Worm (Caenorhabditis elegans) whole organism, midembryonic: Measurements from ENCODE around the gene tbp-1.

Source experiments
- T22C8.4 ChIP-seq: fragments of 200-800 bp; sonication (Bioruptor generic); IDR thresholded peaks from 2 replicates; pipeline ENCODE4 v1.3.6; 2022; ENCODE audit warnings: missing genetic modification characterization, missing compliant biosample characterization
- cog-1 ChIP-seq: sonication (generic microtip); optimal IDR thresholded peaks from 2 replicates; lab custom pipeline; 2016; ENCODE audit warnings: missing genetic modification characterization, missing compliant biosample characterization
- flt-1 ChIP-seq: fragments of 200-800 bp; sonication (Bioruptor generic); IDR thresholded peaks from 2 replicates; pipeline ENCODE4 v1.3.6; 2022; ENCODE audit warnings: missing genetic modification characterization, missing compliant biosample characterization
- klf-2 ChIP-seq: fragments of 200-800 bp; sonication (Bioruptor generic); conservative IDR thresholded peaks from 2 replicates; pipeline ENCODE4 v1.3.6; 2022; ENCODE audit warnings: missing genetic modification reagents, missing genetic modification characterization, missing compliant biosample characterization
- med-1 ChIP-seq: sonication (generic microtip); optimal IDR thresholded peaks from 2 replicates; lab custom pipeline; 2017; ENCODE audit warnings: missing genetic modification characterization, mild to moderate bottlenecking, missing compliant biosample characterization, antibody characterized with exemption, missing genetic modification reagents; ENCODE audit not compliant: insufficient read depth
- ref-1 ChIP-seq: fragments of 200-800 bp; sonication (Bioruptor generic); conservative IDR thresholded peaks from 2 replicates; pipeline ENCODE4 v1.3.6; 2022; ENCODE audit warnings: missing genetic modification reagents, missing genetic modification characterization, missing compliant biosample characterization
- tab-1 ChIP-seq: fragments of 200-800 bp; sonication (Bioruptor generic); IDR thresholded peaks from 2 replicates; pipeline ENCODE4 v1.3.6; 2022; ENCODE audit warnings: missing genetic modification characterization, missing compliant biosample characterization
- ztf-23 ChIP-seq: fragments of 200-800 bp; sonication (Bioruptor generic); IDR thresholded peaks from 2 replicates; pipeline ENCODE4 v1.3.6; 2022; ENCODE audit warnings: missing genetic modification reagents, missing genetic modification characterization, missing compliant biosample characterization
- ztf-29 ChIP-seq: fragments of 200-800 bp; sonication (Bioruptor generic); IDR thresholded peaks from 2 replicates; pipeline ENCODE4 v1.3.6; 2022; ENCODE audit warnings: missing genetic modification reagents, missing genetic modification characterization, missing compliant biosample characterization

tbp-1 gene

DNA sequence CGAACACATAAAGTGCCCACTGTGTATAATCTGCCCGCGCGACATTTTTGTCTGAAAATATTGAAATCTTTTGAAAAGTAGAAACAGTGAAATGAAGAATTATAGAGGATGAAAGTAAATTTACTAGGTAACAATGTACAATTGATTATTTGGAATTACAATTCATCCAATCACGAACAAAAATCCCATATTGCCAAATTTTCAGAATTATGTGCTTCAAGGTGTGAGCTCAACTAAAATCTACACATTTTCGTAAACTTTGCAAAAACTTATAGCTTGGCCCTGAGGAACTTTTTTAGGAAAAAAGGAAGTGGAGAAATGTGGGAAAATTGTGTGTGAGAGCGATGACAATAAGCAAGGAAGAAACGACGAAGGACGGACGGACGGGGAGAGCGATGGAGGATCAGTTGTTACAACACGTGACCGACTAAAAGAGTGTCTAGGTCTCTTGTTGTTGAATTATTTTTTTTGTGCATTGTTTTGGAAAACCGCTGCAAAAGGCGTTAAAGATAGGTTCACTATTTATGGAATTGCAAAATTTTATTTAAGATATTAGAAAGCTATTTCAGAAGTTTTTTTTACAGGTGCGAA lies 9.1 kb upstream of the tbp-1 start, which contains the start of gene mml-1:
mml-1 (minus strand) TSS at position 51 of the 591 bp plus-strand sequence.
- TF ChIP-seq tab-1, result no peak
- no peak for TF ChIP-seq ref-1
- TF ChIP-seq ztf-29 (GFP tag; lab: Robert Waterston, UW), result no peak
- TF ChIP-seq cog-1 (tag; lab: Kevin White, UChicago), result no peak
- TF ChIP-seq ztf-23 (GFP tag; lab: Robert Waterston, UW), result no peak
- TF ChIP-seq klf-2, result no peak
- TF ChIP-seq flt-1 (GFP tag; lab: Robert Waterston, UW), result no peak
- no peak for TF ChIP-seq T22C8.4 (GFP tag; lab: Robert Waterston, UW)
- no peak for TF ChIP-seq med-1 (GFP tag; lab: Kevin White, UChicago)

DNA sequence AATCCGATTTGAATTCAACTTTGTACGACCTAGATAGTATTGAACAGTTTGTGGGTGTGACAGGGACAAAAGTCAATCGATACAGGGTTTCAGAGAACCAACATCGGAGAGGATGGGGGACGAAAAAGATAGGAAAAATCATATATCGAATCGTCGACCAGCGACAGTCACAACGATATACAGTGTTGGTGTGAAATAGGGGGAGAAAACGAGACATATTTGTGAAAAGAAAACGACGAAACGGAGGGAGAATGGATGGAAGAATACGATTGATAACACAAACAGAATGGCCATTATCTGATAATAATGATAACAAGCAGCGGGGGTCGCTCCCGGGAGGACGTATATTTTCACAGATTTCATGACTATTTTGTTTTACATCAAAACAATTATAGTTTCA lies 8.4 kb upstream of the tbp-1 start:
- no peak for TF ChIP-seq cog-1 (tag; lab: Kevin White, UChicago)
- TF ChIP-seq T22C8.4 (GFP tag; lab: Robert Waterston, UW), result no peak
- no peak for TF ChIP-seq flt-1 (GFP tag; lab: Robert Waterston, UW)
- TF ChIP-seq klf-2, result no peak
- no peak for TF ChIP-seq tab-1
- TF ChIP-seq med-1 (GFP tag; lab: Kevin White, UChicago), result no peak
- no peak for TF ChIP-seq ztf-29 (GFP tag; lab: Robert Waterston, UW)
- TF ChIP-seq ref-1, result no peak
- no peak for TF ChIP-seq ztf-23 (GFP tag; lab: Robert Waterston, UW)

DNA sequence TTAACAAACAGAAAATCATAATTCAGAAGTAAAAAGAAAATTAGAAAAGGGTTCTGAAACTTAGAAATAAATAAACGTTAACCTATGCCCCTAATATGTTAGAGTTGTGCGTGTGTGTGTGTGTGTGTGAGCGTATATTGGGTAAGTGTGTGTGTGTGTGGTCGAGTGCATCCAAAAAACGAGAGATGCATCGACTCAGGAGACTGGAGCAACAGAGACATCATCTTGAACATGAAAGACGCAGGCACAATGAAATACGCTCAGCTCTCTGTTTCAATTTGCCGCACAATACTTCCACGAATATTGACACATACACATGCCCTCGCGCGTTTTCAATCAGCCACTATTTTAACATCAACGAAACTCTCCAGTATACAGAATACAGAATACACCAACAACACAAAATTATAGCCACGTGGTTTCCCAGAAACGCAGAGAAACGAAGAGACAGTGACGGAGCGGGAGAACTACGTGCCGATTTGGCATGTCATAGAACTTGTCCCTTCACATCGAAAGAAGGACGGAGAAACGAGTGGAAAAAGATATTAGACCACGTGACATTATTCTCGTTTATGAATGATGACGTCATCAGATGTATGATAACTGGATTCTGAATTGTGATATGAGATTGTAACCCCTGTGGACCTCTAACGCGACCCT lies 7.6 kb upstream of the tbp-1 start:
- TF ChIP-seq ztf-23 (GFP tag; lab: Robert Waterston, UW) (no peak), ztf-29 (GFP tag; lab: Robert Waterston, UW) (no peak), T22C8.4 (GFP tag; lab: Robert Waterston, UW) (no peak), cog-1 (tag; lab: Kevin White, UChicago) (no peak), flt-1 (GFP tag; lab: Robert Waterston, UW) (0 out of 2 replicates have a peak, but pooled peaks have one; percentile 25), tab-1 (no peak), ref-1 (no peak)

DNA sequence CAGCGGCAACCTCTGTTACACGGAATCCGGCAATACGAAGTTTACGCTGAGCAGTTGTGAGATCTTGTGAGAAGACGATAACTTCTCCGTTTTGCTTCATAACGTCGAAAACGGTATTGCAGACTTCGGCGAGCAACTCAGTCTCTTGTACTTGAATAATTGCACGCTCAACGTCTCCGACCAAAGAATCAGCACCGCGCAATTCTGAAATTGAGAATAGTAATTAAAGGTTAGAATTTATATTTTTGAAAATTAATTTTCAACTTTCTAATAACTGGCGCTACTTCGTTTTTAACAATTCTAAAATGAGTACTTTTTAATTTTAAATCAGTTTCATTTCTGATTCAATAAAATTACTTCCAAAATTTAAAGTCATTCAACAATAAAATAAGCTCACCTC lies 5.3 kb upstream of the tbp-1 start:
- TF ChIP-seq tab-1 (no peak), flt-1 (GFP tag; lab: Robert Waterston, UW) (no peak)

DNA sequence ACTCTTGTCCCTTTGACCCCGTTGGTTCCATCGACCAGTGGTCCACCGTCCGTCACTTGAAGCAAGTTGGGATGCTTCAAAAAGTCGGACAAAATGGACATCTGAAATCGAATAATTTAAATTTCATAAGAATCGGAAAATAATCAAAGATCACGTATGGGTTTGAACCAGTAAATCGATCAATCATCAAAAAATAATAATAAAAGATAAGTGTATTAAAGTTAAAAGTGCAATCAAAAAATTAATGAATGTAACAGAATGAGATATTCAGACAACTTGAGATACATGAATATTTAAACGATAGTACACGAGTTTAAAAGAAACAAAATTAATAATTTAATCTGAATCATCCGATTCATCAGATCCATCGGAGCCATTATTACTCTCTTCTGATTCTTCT lies 4.9 kb upstream of the tbp-1 start, which contains the start of gene T20B12.7:
T20B12.7 (minus strand) TSS at position 101 of the 400 bp plus-strand sequence.
- TF ChIP-seq flt-1 (GFP tag; lab: Robert Waterston, UW) (no peak), ztf-23 (GFP tag; lab: Robert Waterston, UW) (no peak), ztf-29 (GFP tag; lab: Robert Waterston, UW) (no peak), klf-2 (no peak), tab-1 (no peak), ref-1 (no peak), cog-1 (tag; lab: Kevin White, UChicago) (no peak), T22C8.4 (GFP tag; lab: Robert Waterston, UW) (no peak)

DNA sequence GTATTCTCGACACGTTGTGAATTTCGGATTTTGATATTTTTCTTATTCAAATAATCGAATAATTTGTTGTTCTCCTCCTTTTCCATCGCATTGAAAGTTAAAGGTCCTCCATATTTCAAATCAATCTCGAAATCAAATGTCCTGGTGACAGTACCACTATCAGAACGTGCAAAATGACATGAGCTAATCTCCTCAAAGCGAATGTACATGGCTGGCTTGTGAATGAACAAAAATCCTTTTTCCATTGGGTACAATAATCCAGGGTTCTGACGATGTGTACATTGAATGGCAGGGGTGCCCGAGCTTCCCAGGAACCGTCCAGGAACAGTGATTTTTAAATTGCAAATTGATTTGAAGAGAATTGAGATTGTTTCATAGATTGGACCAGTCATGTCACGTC lies 3.7 kb upstream of the tbp-1 start:
- TF ChIP-seq flt-1 (GFP tag; lab: Robert Waterston, UW) (no peak), med-1 (GFP tag; lab: Kevin White, UChicago) (no peak), tab-1 (no peak), cog-1 (tag; lab: Kevin White, UChicago) (no peak), T22C8.4 (GFP tag; lab: Robert Waterston, UW) (no peak), ztf-23 (GFP tag; lab: Robert Waterston, UW) (no peak), klf-2 (no peak), ref-1 (no peak), ztf-29 (GFP tag; lab: Robert Waterston, UW) (no peak)

DNA sequence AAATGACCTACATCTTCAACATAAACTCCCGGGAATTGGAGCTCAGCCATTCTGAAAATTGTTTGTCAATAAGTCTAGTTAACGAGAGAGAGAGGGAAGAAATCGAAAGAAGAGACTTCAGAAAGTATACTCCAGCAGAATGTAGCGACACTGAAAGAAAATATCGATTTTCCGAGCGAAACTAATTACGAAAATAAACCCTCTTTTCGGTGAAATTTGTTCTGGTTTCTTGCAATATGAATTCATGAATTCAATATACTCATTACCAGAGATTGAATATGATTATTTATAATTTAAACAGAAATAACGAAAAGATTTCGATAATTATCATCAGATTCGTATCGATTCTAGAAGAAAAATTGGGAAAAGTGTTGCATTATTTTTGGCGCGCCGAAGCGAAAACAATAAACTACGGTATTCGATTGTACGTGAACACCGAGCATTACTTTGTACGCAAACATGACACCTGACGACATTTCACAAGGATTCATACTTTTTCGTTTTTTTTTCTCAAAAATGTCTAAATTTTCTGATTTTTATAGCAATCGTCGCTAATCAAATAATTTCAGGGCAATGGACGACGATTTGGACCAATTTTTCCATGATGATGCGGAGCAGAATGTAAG lies 2.2 kb upstream of the tbp-1 start, which contains the start of the genes hmg-4 and T20B12.3:
hmg-4 (minus strand) TSS at position 51 of the 626 bp plus-strand sequence.
T20B12.3 (plus strand) TSS at position 570 of the 626 bp plus-strand sequence.
- TF ChIP-seq ztf-29 (GFP tag; lab: Robert Waterston, UW), result no peak
- TF ChIP-seq tab-1, result no peak
- no peak for TF ChIP-seq med-1 (GFP tag; lab: Kevin White, UChicago)
- TF ChIP-seq ztf-23 (GFP tag; lab: Robert Waterston, UW), result no peak
- no peak for TF ChIP-seq klf-2
- TF ChIP-seq cog-1 (tag; lab: Kevin White, UChicago), result no peak
- no peak for TF ChIP-seq ref-1
- TF ChIP-seq T22C8.4 (GFP tag; lab: Robert Waterston, UW), result no peak
- no peak for TF ChIP-seq flt-1 (GFP tag; lab: Robert Waterston, UW)

DNA sequence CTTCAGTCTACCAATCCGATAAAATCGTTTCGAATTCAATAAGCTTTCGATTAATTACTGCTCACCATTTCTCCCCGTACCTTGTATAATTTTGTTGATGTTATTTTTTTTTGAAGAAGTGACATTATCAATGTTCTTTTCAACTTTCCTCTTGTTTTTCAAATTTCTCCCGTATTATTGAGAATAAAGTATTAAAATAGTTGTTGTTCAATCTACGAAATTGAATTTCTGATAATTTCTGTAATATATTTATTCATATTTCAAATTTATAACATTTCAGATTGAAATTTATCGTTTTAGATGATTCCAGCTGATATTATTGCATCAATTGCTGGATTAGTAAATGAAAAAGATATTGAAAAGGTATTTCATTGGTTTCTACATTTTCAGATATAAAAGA lies 2.1 kb downstream of the tbp-1 start, which contains the start of gene trd-1:
trd-1 (plus strand) TSS at position 301 of the 400 bp plus-strand sequence.
- TF ChIP-seq tab-1 (no peak), ref-1 (no peak)

DNA sequence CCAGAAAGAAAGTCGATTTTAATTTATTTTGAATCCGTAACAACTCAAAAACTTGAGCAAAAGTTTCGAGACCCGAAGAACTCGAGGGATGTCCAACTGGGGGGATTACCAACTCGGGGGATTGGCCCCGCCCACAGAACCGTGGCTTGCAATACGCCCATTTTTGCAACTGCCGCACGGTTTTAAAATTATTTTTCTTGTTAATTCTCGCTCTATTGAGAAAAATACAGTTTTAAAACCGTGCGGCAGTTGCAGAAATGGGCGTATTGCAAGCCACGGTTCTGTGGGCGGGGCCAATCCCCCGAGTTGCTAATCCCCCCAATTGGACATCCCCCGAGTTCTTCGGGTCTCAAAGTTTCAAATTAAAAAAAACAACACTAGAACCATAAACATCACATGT lies 2.7 kb downstream of the tbp-1 start:
- TF ChIP-seq ztf-23 (GFP tag; lab: Robert Waterston, UW), result 0 out of 2 replicates have a peak, but pooled peaks have one; percentile 37
- TF ChIP-seq flt-1 (GFP tag; lab: Robert Waterston, UW), result 0 out of 2 replicates have a peak, but pooled peaks have one; percentile 50

DNA sequence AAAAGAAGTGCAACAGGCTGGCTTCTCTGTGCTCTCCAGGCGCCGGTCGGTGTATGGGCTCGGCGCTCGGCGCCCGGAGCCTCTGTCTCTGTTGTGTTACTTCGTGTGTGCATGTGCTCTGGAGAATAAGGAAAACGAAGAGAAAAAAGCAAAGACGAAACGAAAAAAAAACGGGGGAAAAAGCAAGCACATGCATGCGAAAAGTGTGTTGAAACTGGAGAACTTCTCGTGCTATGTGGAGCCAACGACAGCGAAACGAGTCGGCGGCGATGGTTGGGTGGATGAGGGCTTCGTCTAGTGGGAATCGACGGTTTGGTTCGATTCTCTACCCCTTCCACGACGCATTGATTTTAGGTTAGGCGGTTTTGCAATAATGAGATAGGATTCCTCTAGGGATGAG lies 3.5 kb downstream of the tbp-1 start:
- TF ChIP-seq ztf-23 (GFP tag; lab: Robert Waterston, UW) (0 out of 2 replicates have a peak, but pooled peaks have one; percentile 33), klf-2 (no peak), ztf-29 (GFP tag; lab: Robert Waterston, UW) (no peak)
